Worm (Caenorhabditis elegans) whole organism, L3 larva: ENCODE data around the gene B0507.6.

Experiments
- aly-2 ChIP-seq: fragments of 150-350 bp; optimal IDR thresholded peaks from 2 replicates; lab custom pipeline; 2014; ENCODE audit warnings: missing biosample characterization, missing genetic modification characterization
- ceh-9 ChIP-seq: sonication (generic microtip); optimal IDR thresholded peaks from 2 replicates; lab custom pipeline; 2018; ENCODE audit warnings: missing biosample characterization, missing genetic modification characterization
- egl-27 ChIP-seq: sonication (generic microtip); optimal IDR thresholded peaks from 4 replicates; lab custom pipeline; 2017; ENCODE audit warnings: missing biosample characterization, missing genetic modification reagents, missing genetic modification characterization
- fos-1 ChIP-seq: fragments of 150-350 bp; optimal IDR thresholded peaks from 2 replicates; lab custom pipeline; 2014; ENCODE audit warnings: missing biosample characterization, missing genetic modification characterization
- hmg-11 ChIP-seq: sonication (generic microtip); optimal IDR thresholded peaks from 2 replicates; lab custom pipeline; 2016; ENCODE audit warnings: missing genetic modification characterization, missing compliant biosample characterization
- jun-1 ChIP-seq: fragments of 150-350 bp; optimal IDR thresholded peaks from 2 replicates; lab custom pipeline; 2014; ENCODE audit warnings: missing biosample characterization, missing genetic modification reagents, missing genetic modification characterization
- nhr-237 ChIP-seq: fragments of 150-350 bp; optimal IDR thresholded peaks from 2 replicates; lab custom pipeline; 2014; ENCODE audit warnings: missing biosample characterization, missing genetic modification characterization
- nhr-25 ChIP-seq: sonication (generic microtip); optimal IDR thresholded peaks from 2 replicates; lab custom pipeline; 2017; ENCODE audit warnings: missing biosample characterization, missing genetic modification characterization
- nhr-76 ChIP-seq: fragments of 150-350 bp; sonication (generic microtip); optimal IDR thresholded peaks from 5 replicates; lab custom pipeline; 2014; ENCODE audit warnings: missing biosample characterization, missing genetic modification characterization
- pha-4 ChIP-seq: fragments of 150-350 bp; optimal IDR thresholded peaks from 2 replicates; lab custom pipeline; 2014; ENCODE audit warnings: missing biosample characterization, missing genetic modification reagents, missing genetic modification characterization
- zag-1 ChIP-seq: fragments of 150-350 bp; optimal IDR thresholded peaks from 2 replicates; lab custom pipeline; 2014; ENCODE audit warnings: missing biosample characterization, missing genetic modification characterization
- ztf-11 ChIP-seq: fragments of 150-350 bp; optimal IDR thresholded peaks from 2 replicates; lab custom pipeline; 2014; ENCODE audit warnings: missing biosample characterization, missing genetic modification characterization

- no peak for TF ChIP-seq nhr-25
- TF ChIP-seq ztf-11 (tag; lab: Kevin White, UChicago), result no peak
- no peak for TF ChIP-seq egl-27
- TF ChIP-seq zag-1 (tag; lab: Kevin White, UChicago), result no peak
- no peak for TF ChIP-seq fos-1 (tag; lab: Kevin White, UChicago)
- TF ChIP-seq hmg-11 (tag; lab: Kevin White, UChicago), result no peak
- no peak for TF ChIP-seq jun-1 (tag; lab: Kevin White, UChicago)
- no peak for TF ChIP-seq nhr-76 (tag; lab: Kevin White, UChicago)
- TF ChIP-seq aly-2 (tag; lab: Kevin White, UChicago), result no peak
- no peak for TF ChIP-seq ceh-9
- no peak for TF ChIP-seq pha-4
- no peak for TF ChIP-seq nhr-237 (tag; lab: Kevin White, UChicago)
Observed at ce11 chrV:8786245-8786644, 40.3 kb downstream of the B0507.6 start, which contains the start of gene sup-37.
